Worm (Caenorhabditis elegans): ENCODE measurements around the gene fkb-3.

DNA sequence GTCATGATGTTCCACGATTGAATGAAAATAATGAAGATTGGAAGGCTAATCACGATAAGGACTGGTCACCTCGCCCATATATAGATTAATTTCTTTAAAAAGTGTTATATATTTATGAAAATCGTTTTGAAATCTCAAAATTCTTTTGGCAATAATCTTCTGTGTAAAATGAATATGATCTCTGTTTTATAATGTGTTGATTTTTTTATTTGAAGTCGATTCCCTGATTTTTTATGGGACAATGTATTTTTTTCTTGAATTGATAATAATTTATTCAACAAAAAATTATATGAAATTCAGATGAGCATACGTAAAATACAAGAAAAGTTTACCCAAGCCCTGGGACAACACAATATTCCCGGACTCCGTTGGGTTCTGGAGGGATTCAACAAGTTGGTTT, 14.4 kb downstream of the fkb-3 start, which contains the start of gene C05C8.1:
- TF ChIP-seq nhr-23 (tag; optimal IDR thresholded peaks at IDR 0.05), result no peak
- TF ChIP-seq mab-5 (tag; optimal IDR thresholded peaks at IDR 0.05), result no peak
